Fruit fly (Drosophila melanogaster) whole organism, embryonic: ENCODE results near the gene CG2129.
A peak's percentile ranks its signal among the peaks of the same experiment; 100 is the strongest.

Experiments
- Adf1 ChIP-seq: fragments of 200-800 bp; sonication (Bioruptor generic); IDR thresholded peaks from 2 replicates; pipeline ENCODE4 v1.3.6; 2022; ENCODE audit warnings: missing biosample characterization, missing genetic modification characterization
- Bdp1 ChIP-seq: fragments of 200-800 bp; sonication (Bioruptor generic); optimal IDR thresholded peaks from 3 replicates; lab custom pipeline; 2016; ENCODE audit warnings: missing biosample characterization, missing genetic modification characterization
- CG12236 ChIP-seq: fragments of 200-800 bp; sonication (Bioruptor generic); optimal IDR thresholded peaks from 2 replicates; lab custom pipeline; 2016; ENCODE audit warnings: missing biosample characterization, missing genetic modification characterization
- CG1233 ChIP-seq: fragments of 200-800 bp; sonication (Bioruptor generic); optimal IDR thresholded peaks from 4 replicates; lab custom pipeline; 2018; ENCODE audit warnings: missing biosample characterization, mild to moderate bottlenecking, missing genetic modification characterization
- CG14667 ChIP-seq: fragments of 200-800 bp; sonication (Bioruptor generic); IDR thresholded peaks from 2 replicates; pipeline ENCODE4 v1.3.6; 2022; ENCODE audit warnings: missing biosample characterization, missing genetic modification characterization
- CG17328 ChIP-seq: fragments of 200-800 bp; sonication (Bioruptor generic); IDR thresholded peaks from 2 replicates; pipeline ENCODE4 v1.3.6; 2022; ENCODE audit warnings: missing biosample characterization, missing genetic modification characterization
- CG17359 ChIP-seq: fragments of 200-800 bp; sonication (Bioruptor generic); optimal IDR thresholded peaks from 3 replicates; lab custom pipeline; 2018; ENCODE audit warnings: missing biosample characterization, mild to moderate bottlenecking, missing genetic modification characterization, moderate library complexity
- CG17385 ChIP-seq: fragments of 200-800 bp; sonication (Bioruptor generic); optimal IDR thresholded peaks from 3 replicates; lab custom pipeline; 2018; ENCODE audit warnings: missing biosample characterization, mild to moderate bottlenecking, missing genetic modification characterization
- CG2712 ChIP-seq: fragments of 200-800 bp; optimal IDR thresholded peaks from 3 replicates; lab custom pipeline; 2019; ENCODE audit warnings: missing biosample characterization, mild to moderate bottlenecking, missing genetic modification characterization, moderate library complexity
- CG31388 ChIP-seq: fragments of 200-800 bp; sonication (Bioruptor generic); optimal IDR thresholded peaks from 2 replicates; lab custom pipeline; 2016; ENCODE audit warnings: missing biosample characterization, missing genetic modification characterization
- CG32767 ChIP-seq: fragments of 200-800 bp; sonication (Bioruptor generic); IDR thresholded peaks from 2 replicates; pipeline ENCODE4 v1.3.6; 2022; ENCODE audit warnings: missing biosample characterization, missing genetic modification characterization
- CG3281 ChIP-seq: fragments of 200-800 bp; sonication (Bioruptor generic); optimal IDR thresholded peaks from 3 replicates; lab custom pipeline; 2017; ENCODE audit warnings: missing biosample characterization, mild to moderate bottlenecking, missing genetic modification characterization
- CG34422 ChIP-seq: fragments of 200-800 bp; sonication (Bioruptor generic); IDR thresholded peaks from 3 replicates; pipeline ENCODE4 v1.3.6; 2022; ENCODE audit warnings: missing biosample characterization, missing genetic modification characterization
- CG4360 ChIP-seq: fragments of 200-800 bp; sonication (Bioruptor generic); IDR thresholded peaks from 2 replicates; pipeline ENCODE4 v1.3.6; 2022; ENCODE audit warnings: missing biosample characterization, missing genetic modification characterization
- CG4854 ChIP-seq: fragments of 200-800 bp; sonication (Bioruptor generic); optimal IDR thresholded peaks from 2 replicates; lab custom pipeline; 2016; ENCODE audit warnings: missing biosample characterization, missing genetic modification characterization, inconsistent platforms
- CG6654 ChIP-seq: fragments of 200-800 bp; sonication (Bioruptor generic); optimal IDR thresholded peaks from 2 replicates; lab custom pipeline; 2017; ENCODE audit warnings: missing biosample characterization, mild to moderate bottlenecking, missing genetic modification characterization
- CG8089 ChIP-seq: fragments of 200-800 bp; sonication (Bioruptor generic); optimal IDR thresholded peaks from 3 replicates; lab custom pipeline; 2016; ENCODE audit warnings: missing biosample characterization, missing genetic modification characterization
- CG8281 ChIP-seq: fragments of 200-800 bp; sonication (Bioruptor generic); optimal IDR thresholded peaks from 2 replicates; lab custom pipeline; 2018; ENCODE audit warnings: missing biosample characterization, mild to moderate bottlenecking, missing genetic modification characterization, moderate library complexity
- D19B ChIP-seq: fragments of 200-800 bp; sonication (Bioruptor generic); optimal IDR thresholded peaks from 2 replicates; lab custom pipeline; 2017; ENCODE audit warnings: missing biosample characterization, mild to moderate bottlenecking, missing genetic modification characterization
- Drgx ChIP-seq: fragments of 200-800 bp; sonication (Bioruptor generic); IDR thresholded peaks from 2 replicates; pipeline ENCODE4 v1.3.6; 2022; ENCODE audit warnings: missing biosample characterization, missing genetic modification characterization
- HmgZ ChIP-seq: fragments of 200-800 bp; sonication (Bioruptor generic); optimal IDR thresholded peaks from 2 replicates; lab custom pipeline; 2018; ENCODE audit warnings: missing biosample characterization, mild to moderate bottlenecking, missing genetic modification characterization
- Pdp1 ChIP-seq, 2 experiments: fragments of 200-800 bp; sonication (Bioruptor generic); optimal IDR thresholded peaks; 3 replicates each; lab custom pipeline; 2016; ENCODE audit warnings: missing biosample characterization in 2 of 2, missing genetic modification characterization in 2 of 2, mild to moderate bottlenecking in 1 of 2, moderate library complexity in 1 of 2
- Spps ChIP-seq: fragments of 200-800 bp; sonication (Bioruptor generic); optimal IDR thresholded peaks from 2 replicates; lab custom pipeline; 2018; ENCODE audit warnings: missing biosample characterization, mild to moderate bottlenecking, missing genetic modification characterization
- Xrp1 ChIP-seq: fragments of 200-800 bp; sonication (Bioruptor generic); IDR thresholded peaks from 2 replicates; pipeline ENCODE4 v1.3.6; 2022; ENCODE audit warnings: missing biosample characterization, missing genetic modification characterization
- amos ChIP-seq: fragments of 200-800 bp; sonication (Bioruptor generic); IDR thresholded peaks from 2 replicates; pipeline ENCODE4 v1.3.6; 2022; ENCODE audit warnings: missing biosample characterization, missing genetic modification characterization; ENCODE audit not compliant: partially characterized antibody
- ash1 ChIP-seq: fragments of 200-800 bp; sonication (Bioruptor generic); optimal IDR thresholded peaks from 2 replicates; lab custom pipeline; 2018; ENCODE audit warnings: missing biosample characterization, mild to moderate bottlenecking, missing genetic modification characterization
- bsh ChIP-seq, 2 experiments: fragments of 200-800 bp; sonication (Bioruptor generic); optimal IDR thresholded peaks; 2 replicates each; lab custom pipeline; 2017 to 2018; ENCODE audit warnings: mild to moderate bottlenecking in 2 of 2, missing biosample characterization in 2 of 2, missing genetic modification characterization in 2 of 2, moderate library complexity in 1 of 2
- caup ChIP-seq: fragments of 200-800 bp; sonication (Bioruptor generic); optimal IDR thresholded peaks from 3 replicates; lab custom pipeline; 2017; ENCODE audit warnings: missing biosample characterization, mild to moderate bottlenecking, missing genetic modification characterization, moderate library complexity; ENCODE audit not compliant: severe bottlenecking
- cwo ChIP-seq: fragments of 200-800 bp; sonication (Bioruptor generic); optimal IDR thresholded peaks from 3 replicates; lab custom pipeline; 2017; ENCODE audit warnings: missing biosample characterization, missing genetic modification characterization, mild to moderate bottlenecking, moderate library complexity, missing genetic modification reagents
- eve ChIP-seq, 2 experiments: fragments of >200 bp; optimal IDR thresholded peaks; 2 replicates each; lab custom pipeline; 2017; ENCODE audit warnings: missing biosample characterization in 2 of 2, missing genetic modification characterization in 2 of 2
- gt ChIP-seq: fragments of 200-800 bp; sonication (Bioruptor generic); IDR thresholded peaks from 2 replicates; pipeline ENCODE4 v1.3.6; 2022; ENCODE audit warnings: missing biosample characterization, missing genetic modification characterization
- h ChIP-seq: fragments of >200 bp; optimal IDR thresholded peaks from 2 replicates; lab custom pipeline; 2017
- insv ChIP-seq, 2 experiments: fragments of 200-800 bp; sonication (Bioruptor generic); optimal IDR thresholded peaks; 3 replicates each; lab custom pipeline; 2016 to 2018; ENCODE audit warnings: missing biosample characterization in 2 of 2, missing genetic modification characterization in 2 of 2
- maf-S ChIP-seq: fragments of 200-800 bp; sonication (Bioruptor generic); optimal IDR thresholded peaks from 2 replicates; lab custom pipeline; 2016; ENCODE audit warnings: missing biosample characterization, missing genetic modification characterization
- mam ChIP-seq: fragments of 200-800 bp; sonication (Bioruptor generic); optimal IDR thresholded peaks from 3 replicates; lab custom pipeline; 2016; ENCODE audit warnings: missing biosample characterization, missing genetic modification characterization
- otp ChIP-seq: fragments of 200-800 bp; sonication (Bioruptor generic); IDR thresholded peaks from 3 replicates; pipeline ENCODE4, ENCODE4 v1.3.6; 2022; ENCODE audit warnings: missing biosample characterization, missing genetic modification characterization
- pfk ChIP-seq: fragments of 200-800 bp; sonication (Bioruptor generic); optimal IDR thresholded peaks from 2 replicates; lab custom pipeline; 2018; ENCODE audit warnings: missing biosample characterization, mild to moderate bottlenecking, missing genetic modification characterization, moderate library complexity
- prd ChIP-seq, 3 experiments: fragments of >200 bp in 2 of 3; fragments of 200-800 bp in 1 of 3; sonication (Bioruptor generic) in 1 of 3; optimal IDR thresholded peaks in 2 of 3; IDR thresholded peaks in 1 of 3; 2 replicates in 2 of 3; 3 replicates in 1 of 3; pipeline versions ENCODE4 v1.3.6 to Lab custom; 2017 to 2022; ENCODE audit warnings: missing biosample characterization in 1 of 3, missing genetic modification characterization in 1 of 3
- run ChIP-seq: fragments of 200-800 bp; sonication (Bioruptor generic); optimal IDR thresholded peaks from 3 replicates; lab custom pipeline; 2018; ENCODE audit warnings: missing biosample characterization, mild to moderate bottlenecking, missing genetic modification characterization
- sc ChIP-seq, 3 experiments: fragments of >200 bp in 2 of 3; fragments of 200-800 bp in 1 of 3; sonication (Bioruptor generic) in 1 of 3; optimal IDR thresholded peaks; 2 replicates in 2 of 3; 3 replicates in 1 of 3; lab custom pipeline; 2017; ENCODE audit warnings: mild to moderate bottlenecking in 1 of 3, missing biosample characterization in 1 of 3, missing genetic modification characterization in 1 of 3, missing genetic modification reagents in 1 of 3
- sens-2 ChIP-seq: fragments of 200-800 bp; sonication (Bioruptor generic); IDR thresholded peaks from 2 replicates; pipeline ENCODE4 v1.3.6; 2022; ENCODE audit warnings: missing biosample characterization, missing genetic modification characterization
- sob ChIP-seq: fragments of 200-800 bp; sonication (Bioruptor generic); IDR thresholded peaks from 2 replicates; pipeline ENCODE4 v1.3.6; 2022; ENCODE audit warnings: missing biosample characterization, missing genetic modification characterization
- stwl ChIP-seq: fragments of 200-800 bp; sonication (Bioruptor generic); optimal IDR thresholded peaks from 3 replicates; lab custom pipeline; 2018; ENCODE audit warnings: missing biosample characterization, mild to moderate bottlenecking, missing genetic modification characterization, moderate library complexity
- tio ChIP-seq: fragments of 200-800 bp; sonication (Bioruptor generic); optimal IDR thresholded peaks from 2 replicates; lab custom pipeline; 2017; ENCODE audit warnings: missing biosample characterization, missing genetic modification characterization, inconsistent platforms
- zfh1 ChIP-seq: fragments of 200-800 bp; sonication (Bioruptor generic); IDR thresholded peaks from 3 replicates; pipeline ENCODE4 v1.3.6; 2022; ENCODE audit warnings: missing biosample characterization, missing genetic modification characterization

The CG2129 gene

dm6 chrX:8158942-8159472, 13.4 kb downstream of the CG2129 start (continued):
- TF ChIP-seq CG8281 (tag; lab: Kevin White, UChicago) (peak; percentile 60), h (no peak), CG14667 (GFP tag; lab: Robert Waterston, UW) (no peak), bsh (GFP tag; optimal IDR thresholded peaks at IDR 0.05; lab: Kevin White, UChicago) (peak in 1 of 2 experiments; percentile 56), pfk (no peak), CG34422 (no peak), tio (no peak), CG12236 (GFP tag; lab: Kevin White, UChicago) (no peak), sens-2 (GFP tag; lab: Robert Waterston, UW) (no peak), prd (optimal IDR thresholded peaks at IDR 0.05; lab: Kevin White, UChicago) (no peak), prd (GFP tag; IDR thresholded peaks at IDR 0.05; lab: Robert Waterston, UW) (no peak), CG3281 (GFP tag; lab: Kevin White, UChicago) (no peak), Xrp1 (GFP tag; lab: Robert Waterston, UW) (no peak), amos (no peak), caup (GFP tag; lab: Kevin White, UChicago) (no peak), CG32767 (GFP tag; lab: Robert Waterston, UW) (no peak), CG17359 (no peak), CG4360 (GFP tag; lab: Robert Waterston, UW) (no peak), otp (GFP tag; lab: Robert Waterston, UW) (no peak), D19B (GFP tag; lab: Kevin White, UChicago) (peak; percentile 18)

- TF ChIP-seq CG1233 (no peak), Bdp1 (GFP tag; lab: Kevin White, UChicago) (no peak), CG8089 (GFP tag; lab: Kevin White, UChicago) (no peak), run (tag; lab: Kevin White, UChicago) (no peak), ash1 (GFP tag; lab: Kevin White, UChicago) (no peak), gt (GFP tag; lab: Robert Waterston, UW) (no peak), Pdp1 (GFP tag; optimal IDR thresholded peaks at IDR 0.05; lab: Kevin White, UChicago) (no peak), Adf1 (GFP tag; lab: Robert Waterston, UW) (no peak), mam (no peak)
Measured at dm6 chrX:8159754-8160153, 14.1 kb downstream of the CG2129 start, which contains the start of gene CG15337. TSS of gene CG15337 (plus strand) at chrX:8160054.

DNA sequence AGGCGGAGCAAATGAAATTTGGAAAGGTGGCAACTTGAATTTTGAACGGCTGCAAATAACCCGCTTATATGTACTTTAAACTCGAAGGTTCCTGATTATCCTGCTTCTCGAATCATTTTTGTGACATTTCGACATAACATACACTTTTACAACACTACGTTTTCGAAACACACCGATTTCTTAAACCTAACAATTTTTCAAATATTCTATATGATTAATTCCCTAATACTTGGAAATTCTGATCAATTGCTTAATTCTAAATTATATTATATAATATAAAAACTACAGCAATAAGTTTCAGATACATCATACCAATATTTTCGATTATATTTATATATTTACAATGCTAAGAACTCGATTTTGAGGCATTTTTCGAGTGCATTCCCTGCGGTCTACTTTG, 17.1 kb downstream of the CG2129 start, which contains the start of gene CG10761:
TSS of gene CG10761 (minus strand) at position 101 of the 400 bp plus-strand sequence.
- peak; percentile 34 for TF ChIP-seq stwl
- TF ChIP-seq CG34422 = no peak
- TF ChIP-seq, all 482 proteins: peak for 1

DNA sequence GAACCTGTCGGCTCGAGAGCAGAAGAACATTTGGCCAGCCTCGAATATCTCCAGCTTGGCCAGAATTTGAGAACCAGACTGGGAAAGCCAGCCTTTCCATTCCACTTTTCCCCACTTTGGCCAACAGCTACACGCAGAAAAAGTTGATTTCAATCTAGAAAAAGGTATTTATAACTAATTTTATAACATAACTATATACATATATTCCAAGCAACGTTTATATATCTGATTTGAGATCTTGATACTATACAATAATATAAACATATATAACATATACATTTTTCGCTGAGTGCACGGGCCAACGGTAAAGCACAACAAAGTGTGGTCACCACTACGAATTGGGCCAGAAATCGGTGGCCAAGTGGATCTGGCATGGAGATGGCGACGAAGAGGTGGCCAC, 17.8 kb downstream of the CG2129 start:
- no peak for TF ChIP-seq Pdp1 (GFP tag; optimal IDR thresholded peaks at IDR 0.05; lab: Kevin White, UChicago)
- TF ChIP-seq Drgx = peak; percentile 52; the same call in 1 of the 2 replicates
- TF ChIP-seq, all 482 proteins: peak for 1

DNA sequence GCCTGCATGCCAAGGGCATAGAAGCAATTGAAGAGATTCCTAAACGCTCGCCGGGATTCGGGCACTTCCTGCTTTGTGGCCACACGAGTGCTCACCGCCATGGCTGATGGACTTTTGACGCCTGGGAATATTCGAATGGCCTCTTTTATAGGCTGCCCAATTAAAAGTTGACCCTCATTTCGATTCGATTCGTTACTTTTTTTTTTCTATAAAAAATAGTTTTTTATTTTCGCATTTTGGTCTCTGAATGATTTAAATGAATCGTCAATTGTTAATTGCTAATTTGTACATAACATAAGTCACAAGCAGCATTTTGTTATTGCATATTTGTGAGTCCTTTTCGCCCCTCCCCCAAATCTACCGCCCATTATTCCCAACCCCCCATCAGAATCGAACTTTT, 20.0 kb downstream of the CG2129 start, which contains the start of gene Or7a:
TSS of gene Or7a (minus strand) at position 101 of the 400 bp plus-strand sequence.
- TF ChIP-seq CG17328 (GFP tag; lab: Robert Waterston, UW) (no peak), cwo (GFP tag; lab: Kevin White, UChicago) (no peak), CG4854 (GFP tag; lab: Kevin White, UChicago) (no peak), zfh1 (no peak), HmgZ (tag; lab: Kevin White, UChicago) (no peak), CG3281 (GFP tag; lab: Kevin White, UChicago) (no peak), CG17385 (GFP tag; lab: Kevin White, UChicago) (no peak), insv (GFP tag; optimal IDR thresholded peaks at IDR 0.05; lab: Kevin White, UChicago) (no peak), CG6654 (no peak), eve (GFP tag; optimal IDR thresholded peaks at IDR 0.05; lab: Kevin White, UChicago) (no peak), sc (optimal IDR thresholded peaks at IDR 0.05; lab: Kevin White, UChicago) (no peak), sc (GFP tag; optimal IDR thresholded peaks at IDR 0.05; lab: Kevin White, UChicago) (no peak), maf-S (no peak), sob (GFP tag; lab: Robert Waterston, UW) (no peak), CG2712 (no peak), Spps (tag; lab: Kevin White, UChicago) (no peak), CG31388 (GFP tag; lab: Kevin White, UChicago) (no peak)
